Worm (Caenorhabditis elegans) whole organism, young adult: ENCODE results near the gene aat-1.

Experiments used
- Y53G8AR.9 ChIP-seq: fragments of 200-800 bp; sonication (Bioruptor generic); conservative IDR thresholded peaks from 2 replicates; pipeline ENCODE4 v1.3.6; 2022; ENCODE audit warnings: missing genetic modification reagents, missing genetic modification characterization, missing compliant biosample characterization
- aptf-2 ChIP-seq: fragments of 200-800 bp; sonication (Bioruptor generic); conservative IDR thresholded peaks from 2 replicates; pipeline ENCODE4 v1.3.6; 2022; ENCODE audit warnings: missing genetic modification reagents, missing genetic modification characterization, missing compliant biosample characterization
- attf-3 ChIP-seq: fragments of 200-800 bp; sonication (Bioruptor generic); conservative IDR thresholded peaks from 2 replicates; pipeline ENCODE4 v1.3.6; 2022; ENCODE audit warnings: missing genetic modification reagents, missing genetic modification characterization, missing compliant biosample characterization
- egl-44 ChIP-seq: fragments of 200-800 bp; sonication (Bioruptor generic); IDR thresholded peaks from 2 replicates; pipeline ENCODE4 v1.3.6; 2022; ENCODE audit warnings: missing genetic modification reagents, missing genetic modification characterization, missing compliant biosample characterization
- ets-4 ChIP-seq: fragments of 200-800 bp; sonication (Bioruptor generic); optimal IDR thresholded peaks from 2 replicates; lab custom pipeline; 2018; ENCODE audit warnings: mild to moderate bottlenecking, missing genetic modification characterization, missing compliant biosample characterization
- hmg-20 ChIP-seq: fragments of 200-800 bp; sonication (Bioruptor generic); IDR thresholded peaks from 2 replicates; pipeline ENCODE4 v1.3.6; 2022; ENCODE audit warnings: missing genetic modification reagents, missing genetic modification characterization, missing compliant biosample characterization
- lin-35 ChIP-seq, 3 experiments: fragments of 150-350 bp in 2 of 3; sonication (generic microtip) in 1 of 3; optimal IDR thresholded peaks; 2 replicates each; lab custom pipeline; 2014 to 2018; ENCODE audit warnings: missing biosample characterization in 3 of 3, missing genetic modification characterization in 3 of 3, missing genetic modification reagents in 3 of 3
- madf-8 ChIP-seq: fragments of 200-800 bp; sonication (Bioruptor generic); conservative IDR thresholded peaks from 2 replicates; pipeline ENCODE4 v1.3.6; 2022; ENCODE audit warnings: missing genetic modification reagents, missing genetic modification characterization, missing compliant biosample characterization
- zfh-2 ChIP-seq: fragments of 200-800 bp; sonication (Bioruptor generic); conservative IDR thresholded peaks from 2 replicates; pipeline ENCODE4 v1.3.6; 2022; ENCODE audit warnings: missing genetic modification reagents, missing genetic modification characterization, missing compliant biosample characterization
- ztf-25 ChIP-seq: fragments of 200-800 bp; sonication (Bioruptor generic); IDR thresholded peaks from 2 replicates; pipeline ENCODE4 v1.3.6; 2022; ENCODE audit warnings: missing genetic modification reagents, missing genetic modification characterization, missing compliant biosample characterization
- ztf-6 ChIP-seq: fragments of 200-800 bp; sonication (Bioruptor generic); IDR thresholded peaks from 2 replicates; pipeline ENCODE4 v1.3.6; 2022; ENCODE audit warnings: missing genetic modification reagents, missing genetic modification characterization, missing compliant biosample characterization

- TF ChIP-seq aptf-2 (GFP tag; lab: Robert Waterston, UW), result no peak
- no peak for TF ChIP-seq Y53G8AR.9 (GFP tag; lab: Robert Waterston, UW)
- TF ChIP-seq zfh-2 (GFP tag; lab: Robert Waterston, UW), result no peak
- no peak for TF ChIP-seq ets-4 (GFP tag; lab: Kevin White, UChicago)
- TF ChIP-seq ztf-6 (GFP tag; lab: Robert Waterston, UW), result no peak
- TF ChIP-seq hmg-20 (GFP tag; lab: Robert Waterston, UW), result no peak
- TF ChIP-seq lin-35 (GFP tag; optimal IDR thresholded peaks at IDR 0.05; lab: Kevin White, UChicago), result no peak
- no peak for TF ChIP-seq ztf-25
- no peak for TF ChIP-seq egl-44 (GFP tag; lab: Robert Waterston, UW)
- no peak for TF ChIP-seq attf-3 (GFP tag; lab: Robert Waterston, UW)
- TF ChIP-seq madf-8, result no peak
Observed at ce11 chrIV:9651234-9651633, 49.7 kb upstream of the aat-1 start, which contains the start of gene chca-1.
